Worm (Caenorhabditis elegans): Measurements from ENCODE around the gene hex-2.

- TF ChIP-seq cog-1 (tag; optimal IDR thresholded peaks at IDR 0.05) = no peak
- no peak for TF ChIP-seq med-1 (GFP tag; optimal IDR thresholded peaks at IDR 0.05; ENCODE audit: insufficient read depth)
These were observed 28.3 kb downstream of the hex-2 start, which contains the start of gene prp-39 for ce11 chrV:5682530-5682929.

Measured in whole organism, midembryonic.